Fruit fly (Drosophila melanogaster) whole organism, embryonic: ENCODE data around the gene CG31928.

ENCODE experiments used
- CG14965 ChIP-seq: fragments of 200-800 bp; sonication (Bioruptor generic); optimal IDR thresholded peaks from 2 replicates; lab custom pipeline; 2016; ENCODE audit warnings: missing biosample characterization, missing genetic modification characterization, borderline replicate concordance
- CG15514 ChIP-seq: fragments of 200-800 bp; sonication (Bioruptor generic); optimal IDR thresholded peaks from 3 replicates; lab custom pipeline; 2017; ENCODE audit warnings: missing biosample characterization, missing genetic modification characterization, mild to moderate bottlenecking, moderate library complexity, missing genetic modification reagents
- Meics ChIP-seq: fragments of 200-800 bp; sonication (Bioruptor generic); optimal IDR thresholded peaks from 2 replicates; lab custom pipeline; 2017; ENCODE audit warnings: missing biosample characterization, mild to moderate bottlenecking, missing genetic modification characterization
- NC2α ChIP-seq: fragments of 200-800 bp; sonication (Bioruptor generic); optimal IDR thresholded peaks from 2 replicates; lab custom pipeline; 2016; ENCODE audit warnings: missing biosample characterization, missing genetic modification characterization
- chm ChIP-seq: fragments of 200-800 bp; sonication (Bioruptor generic); IDR thresholded peaks from 2 replicates; pipeline ENCODE4 v1.3.6; 2022; ENCODE audit warnings: missing biosample characterization, missing genetic modification characterization
- so ChIP-seq: fragments of 200-800 bp; sonication (Bioruptor generic); IDR thresholded peaks from 3 replicates; pipeline ENCODE4 v1.3.6; 2022; ENCODE audit warnings: missing biosample characterization, missing genetic modification characterization

DNA sequence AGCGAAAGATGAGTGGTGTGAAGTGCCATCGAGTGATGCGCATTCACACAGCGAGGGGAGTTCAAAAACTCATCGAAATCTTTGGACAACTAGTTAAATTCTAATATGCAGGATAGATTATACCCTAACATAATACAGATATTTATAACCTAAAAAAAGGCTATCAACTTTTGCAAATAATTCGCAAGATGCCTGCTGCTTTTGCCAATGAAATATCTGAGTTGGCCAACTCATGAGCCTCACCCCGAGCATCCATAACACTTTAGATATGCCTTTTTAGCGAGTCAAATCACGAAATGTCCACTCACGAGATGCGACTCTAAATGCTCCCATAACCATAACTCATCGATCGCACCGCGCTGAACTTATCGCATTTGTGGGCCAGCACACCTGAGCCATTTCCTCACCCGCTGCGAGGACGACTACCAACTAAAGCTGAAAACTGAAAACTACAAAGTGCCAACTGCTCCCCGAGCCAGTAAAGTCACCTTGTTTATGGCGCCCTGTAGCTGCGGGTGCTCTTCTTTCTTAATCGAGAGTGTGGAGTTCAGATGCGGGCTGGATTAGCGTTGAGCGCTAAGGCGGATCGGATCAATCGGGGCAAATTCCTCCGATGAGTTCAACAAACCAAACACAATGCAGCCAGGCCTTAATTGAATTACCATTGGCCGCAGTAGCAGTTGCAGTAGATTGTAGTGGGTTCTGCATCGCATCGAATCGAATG, 42.2 kb upstream of the CG31928 start:
- TF ChIP-seq CG14965 (GFP tag; lab: Kevin White, UChicago) (no peak), so (GFP tag; lab: Robert Waterston, UW) (no peak), Meics (no peak), chm (GFP tag; lab: Robert Waterston, UW) (no peak), CG15514 (GFP tag; lab: Kevin White, UChicago) (no peak), NC2α (GFP tag; lab: Kevin White, UChicago) (no peak)
